Worm (Caenorhabditis elegans): ENCODE measurements around the gene B0222.15.

DNA sequence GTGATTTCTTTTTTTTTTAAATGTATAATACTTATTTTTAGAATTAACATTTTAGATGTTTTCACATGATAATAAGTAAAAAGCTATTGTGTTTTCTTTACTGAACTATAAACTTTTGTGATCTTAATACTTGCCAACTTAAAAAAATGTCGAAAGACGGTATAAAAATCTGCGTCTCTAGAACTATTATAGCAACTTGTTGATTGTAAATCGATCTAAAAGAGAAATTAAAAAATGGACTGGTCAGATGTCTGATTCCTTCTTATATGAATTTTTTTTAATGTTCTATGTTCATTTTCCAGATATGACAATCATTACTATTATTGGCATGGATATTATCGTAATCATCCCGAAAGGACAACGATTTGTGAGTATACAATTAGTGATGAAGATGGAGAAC, 28.8 kb downstream of the B0222.15 start, which contains the start of gene F21C10.3:
- no peak for TF ChIP-seq snpc-4 (tag; optimal IDR thresholded peaks at IDR 0.05)
- no peak for TF ChIP-seq hlh-30 (tag; optimal IDR thresholded peaks at IDR 0.05; ENCODE audit: insufficient read depth)
- TF ChIP-seq dve-1 (tag; optimal IDR thresholded peaks at IDR 0.05; ENCODE audit: insufficient read depth): no peak
- TF ChIP-seq ceh-82 (tag; optimal IDR thresholded peaks at IDR 0.05): no peak
- no peak for TF ChIP-seq madf-9 (GFP tag; conservative IDR thresholded peaks at IDR 0.05)
- no peak for TF ChIP-seq zag-1 (tag; optimal IDR thresholded peaks at IDR 0.05)
- TF ChIP-seq nhr-28 (tag; optimal IDR thresholded peaks at IDR 0.05): no peak
- TF ChIP-seq nhr-77 (tag; optimal IDR thresholded peaks at IDR 0.05): no peak
- TF ChIP-seq unc-39 (tag; optimal IDR thresholded peaks at IDR 0.05): no peak
- TF ChIP-seq fkh-10 (GFP tag; optimal IDR thresholded peaks at IDR 0.05): no peak
- no peak for TF ChIP-seq spr-1 (tag; optimal IDR thresholded peaks at IDR 0.05)
- TF ChIP-seq pqm-1 (tag; optimal IDR thresholded peaks at IDR 0.05): no peak
- no peak for TF ChIP-seq lin-13 (GFP tag; optimal IDR thresholded peaks at IDR 0.05)

Measured in whole organism, L4 larva.